Worm (Caenorhabditis elegans) whole organism, L1 larva: ENCODE data around the gene W04E12.2.
A peak's percentile ranks its signal among the peaks of the same experiment; 100 is the strongest.

ENCODE experiments used
- C04F5.9 ChIP-seq: sonication (generic microtip); optimal IDR thresholded peaks from 2 replicates; lab custom pipeline; 2016; ENCODE audit warnings: missing genetic modification characterization, missing compliant biosample characterization
- C34B4.2 ChIP-seq: sonication (generic microtip); optimal IDR thresholded peaks from 2 replicates; lab custom pipeline; 2017; ENCODE audit warnings: mild to moderate bottlenecking, missing genetic modification characterization, missing compliant biosample characterization
- F16B12.6 ChIP-seq: fragments of 150-350 bp; optimal IDR thresholded peaks from 2 replicates; lab custom pipeline; 2014; ENCODE audit warnings: missing biosample characterization, missing genetic modification characterization
- blmp-1 ChIP-seq: fragments of 150-350 bp; optimal IDR thresholded peaks from 2 replicates; lab custom pipeline; 2014; ENCODE audit warnings: missing biosample characterization, missing genetic modification characterization
- ceh-8 ChIP-seq: fragments of 200-800 bp; sonication (Bioruptor generic); optimal IDR thresholded peaks from 2 replicates; lab custom pipeline; 2018; ENCODE audit warnings: mild to moderate bottlenecking, missing genetic modification characterization, moderate library complexity, missing compliant biosample characterization
- ceh-82 ChIP-seq, 3 experiments: fragments of 150-350 bp in 1 of 3; sonication (generic microtip) in 2 of 3; optimal IDR thresholded peaks; 2 replicates each; lab custom pipeline; 2014 to 2017; ENCODE audit warnings: missing biosample characterization in 3 of 3, missing genetic modification characterization in 3 of 3
- ces-1 ChIP-seq: fragments of 150-350 bp; optimal IDR thresholded peaks from 2 replicates; lab custom pipeline; 2014; ENCODE audit warnings: missing biosample characterization, missing genetic modification reagents, missing genetic modification characterization
- dsc-1 ChIP-seq: sonication (generic microtip); optimal IDR thresholded peaks from 2 replicates; lab custom pipeline; 2016; ENCODE audit warnings: mild to moderate bottlenecking, missing genetic modification characterization, missing compliant biosample characterization
- efl-1 ChIP-seq, 4 experiments: fragments of 150-350 bp; optimal IDR thresholded peaks in 3 of 4; peaks in 1 of 4; 1 replicate in 1 of 4; 2 replicates in 3 of 4; lab custom pipeline; 2014; ENCODE audit warnings: missing biosample characterization in 2 of 4, missing genetic modification characterization in 2 of 4, missing genetic modification reagents in 2 of 4
- egl-13 ChIP-seq: sonication (generic microtip); optimal IDR thresholded peaks from 2 replicates; lab custom pipeline; 2016; ENCODE audit warnings: missing genotype, missing genetic modification reagents, missing genetic modification characterization, missing compliant biosample characterization
- elt-2 ChIP-seq: sonication (generic microtip); optimal IDR thresholded peaks from 2 replicates; lab custom pipeline; 2016; ENCODE audit warnings: missing genetic modification characterization, mild to moderate bottlenecking, inconsistent platforms, missing compliant biosample characterization, missing genetic modification reagents
- ets-5 ChIP-seq: fragments of 200-800 bp; sonication (Bioruptor generic); IDR thresholded peaks from 2 replicates; pipeline ENCODE4 v1.3.6; 2022; ENCODE audit warnings: missing genetic modification characterization, missing compliant biosample characterization
- fkh-10 ChIP-seq: sonication (generic microtip); optimal IDR thresholded peaks from 2 replicates; lab custom pipeline; 2017; ENCODE audit warnings: missing biosample characterization, missing genetic modification reagents, missing genetic modification characterization
- fkh-8 ChIP-seq: sonication (generic microtip); optimal IDR thresholded peaks from 2 replicates; lab custom pipeline; 2016; ENCODE audit warnings: mild to moderate bottlenecking, missing genetic modification characterization, missing compliant biosample characterization
- fos-1 ChIP-seq: fragments of 150-350 bp; optimal IDR thresholded peaks from 2 replicates; lab custom pipeline; 2014; ENCODE audit warnings: missing biosample characterization, missing genetic modification characterization
- hpl-2 ChIP-seq: fragments of 150-350 bp; optimal IDR thresholded peaks from 2 replicates; lab custom pipeline; 2014; ENCODE audit warnings: missing biosample characterization, missing genetic modification reagents, missing genetic modification characterization
- irx-1 ChIP-seq: sonication (generic microtip); optimal IDR thresholded peaks from 2 replicates; lab custom pipeline; 2016; ENCODE audit warnings: missing genetic modification characterization, missing compliant biosample characterization
- isw-1 ChIP-seq: fragments of 200-800 bp; sonication (Bioruptor generic); IDR thresholded peaks from 2 replicates; pipeline ENCODE4 v1.3.6; 2022; ENCODE audit warnings: missing genetic modification characterization, missing compliant biosample characterization
- jun-1 ChIP-seq: fragments of 150-350 bp; optimal IDR thresholded peaks from 2 replicates; lab custom pipeline; 2014; ENCODE audit warnings: missing biosample characterization, missing genetic modification reagents, missing genetic modification characterization
- lin-14 ChIP-seq: fragments of 200-800 bp; sonication (Bioruptor generic); optimal IDR thresholded peaks from 2 replicates; lab custom pipeline; 2018; ENCODE audit warnings: mild to moderate bottlenecking, missing genetic modification characterization, moderate library complexity, missing compliant biosample characterization
- mdl-1 ChIP-seq, 2 experiments: fragments of 150-350 bp; optimal IDR thresholded peaks; 2 replicates each; lab custom pipeline; 2014 to 2017; ENCODE audit warnings: missing biosample characterization in 2 of 2, missing genetic modification characterization in 2 of 2, inconsistent platforms in 1 of 2
- nhr-11 ChIP-seq: fragments of 150-350 bp; optimal IDR thresholded peaks from 2 replicates; lab custom pipeline; 2014; ENCODE audit warnings: missing biosample characterization, missing genetic modification characterization
- nhr-12 ChIP-seq: sonication (generic microtip); optimal IDR thresholded peaks from 2 replicates; lab custom pipeline; 2017; ENCODE audit warnings: missing biosample characterization, missing genetic modification characterization
- nhr-20 ChIP-seq: sonication (generic microtip); optimal IDR thresholded peaks from 2 replicates; lab custom pipeline; 2016; ENCODE audit warnings: mild to moderate bottlenecking, missing genetic modification characterization, missing compliant biosample characterization
- nhr-28 ChIP-seq: fragments of 150-350 bp; optimal IDR thresholded peaks from 2 replicates; lab custom pipeline; 2014; ENCODE audit warnings: missing biosample characterization, missing genetic modification characterization
- nhr-47 ChIP-seq: sonication (generic microtip); optimal IDR thresholded peaks from 2 replicates; lab custom pipeline; 2016; ENCODE audit warnings: mild to moderate bottlenecking, missing genetic modification characterization, moderate library complexity, missing compliant biosample characterization
- nhr-71 ChIP-seq: sonication (generic microtip); optimal IDR thresholded peaks from 2 replicates; lab custom pipeline; 2016; ENCODE audit warnings: mild to moderate bottlenecking, missing genetic modification characterization, moderate library complexity, missing compliant biosample characterization
- nhr-77 ChIP-seq: fragments of 150-350 bp; optimal IDR thresholded peaks from 2 replicates; lab custom pipeline; 2014; ENCODE audit warnings: missing biosample characterization, missing genetic modification characterization
- nhr-85 ChIP-seq: sonication (generic microtip); peaks from one replicate; lab custom pipeline; 2016; ENCODE audit warnings: missing genetic modification characterization, inconsistent platforms, missing compliant biosample characterization
- rnt-1 ChIP-seq: sonication (generic microtip); optimal IDR thresholded peaks from 2 replicates; lab custom pipeline; 2016; ENCODE audit warnings: mild to moderate bottlenecking, missing genetic modification characterization, moderate library complexity, missing compliant biosample characterization
- skn-1 ChIP-seq: fragments of 150-350 bp; optimal IDR thresholded peaks from 2 replicates; lab custom pipeline; 2014; ENCODE audit warnings: missing biosample characterization, missing genetic modification characterization
- snpc-4 ChIP-seq: fragments of 150-350 bp; optimal IDR thresholded peaks from 2 replicates; lab custom pipeline; 2014; ENCODE audit warnings: missing biosample characterization, missing genetic modification characterization
- snu-23 ChIP-seq: sonication (generic microtip); optimal IDR thresholded peaks from 2 replicates; lab custom pipeline; 2016; ENCODE audit warnings: missing genetic modification characterization, missing compliant biosample characterization
- swsn-7 ChIP-seq: sonication (generic microtip); optimal IDR thresholded peaks from 2 replicates; lab custom pipeline; 2016; ENCODE audit warnings: missing genetic modification characterization, missing compliant biosample characterization
- tbx-2 ChIP-seq: sonication (generic microtip); optimal IDR thresholded peaks from 2 replicates; lab custom pipeline; 2016; ENCODE audit warnings: missing genetic modification characterization, missing compliant biosample characterization
- tlp-1 ChIP-seq: fragments of 150-350 bp; optimal IDR thresholded peaks from 2 replicates; lab custom pipeline; 2014; ENCODE audit warnings: missing biosample characterization, missing genetic modification characterization
- unc-62 ChIP-seq: fragments of 150-350 bp; optimal IDR thresholded peaks from 2 replicates; lab custom pipeline; 2014; ENCODE audit warnings: missing biosample characterization, missing genetic modification reagents, missing genetic modification characterization
- unc-86 ChIP-seq: sonication (generic microtip); optimal IDR thresholded peaks from 2 replicates; lab custom pipeline; 2016; ENCODE audit warnings: missing genetic modification characterization, missing compliant biosample characterization
- vab-15 ChIP-seq: sonication (generic microtip); optimal IDR thresholded peaks from 2 replicates; lab custom pipeline; 2017; ENCODE audit warnings: missing genotype, mild to moderate bottlenecking, missing genetic modification characterization, missing compliant biosample characterization
- zag-1 ChIP-seq: fragments of 150-350 bp; optimal IDR thresholded peaks from 2 replicates; lab custom pipeline; 2014; ENCODE audit warnings: missing biosample characterization, missing genetic modification characterization

W04E12.2 gene

ce11 chrV:19733728-19734127 is 7.2 kb downstream of the W04E12.2 start:
- TF ChIP-seq tbx-2 (no peak), lin-14 (no peak), efl-1 (optimal IDR thresholded peaks at IDR 0.05; lab: Kevin White, UChicago) (no peak), efl-1 (GFP tag; optimal IDR thresholded peaks at IDR 0.05 in 1 of 2; lab: Kevin White, UChicago) (peak in 1 of 2 experiments; percentile 6), isw-1 (GFP tag; lab: Robert Waterston, UW) (no peak), ceh-8 (GFP tag; lab: Kevin White, UChicago) (no peak), unc-62 (GFP tag; lab: Kevin White, UChicago) (no peak)

ce11 chrV:19730280-19730679 is 10.7 kb downstream of the W04E12.2 start, which contains the start of gene Y116F11A.1:
Gene Y116F11A.1, plus strand, starts transcription at chrV:19730580.
- no peak for TF ChIP-seq blmp-1 (tag; lab: Kevin White, UChicago)
- no peak for TF ChIP-seq nhr-20 (tag; lab: Kevin White, UChicago)
- TF ChIP-seq tlp-1, result no peak
- TF ChIP-seq efl-1 (optimal IDR thresholded peaks at IDR 0.05; lab: Kevin White, UChicago), result no peak
- TF ChIP-seq efl-1 (GFP tag; optimal IDR thresholded peaks at IDR 0.05 in 1 of 2; lab: Kevin White, UChicago), result no peak
- no peak for TF ChIP-seq jun-1
- no peak for TF ChIP-seq elt-2 (tag; lab: Kevin White, UChicago)
- no peak for TF ChIP-seq ceh-8 (GFP tag; lab: Kevin White, UChicago)
- TF ChIP-seq ets-5 (GFP tag; lab: Robert Waterston, UW), result no peak
- no peak for TF ChIP-seq dsc-1 (tag; lab: Kevin White, UChicago)
- TF ChIP-seq nhr-85 (tag; lab: Kevin White, UChicago), result no peak
- TF ChIP-seq nhr-77, result no peak
- TF ChIP-seq skn-1, result no peak
- TF ChIP-seq C34B4.2 (tag; lab: Kevin White, UChicago), result no peak
- TF ChIP-seq fkh-10, result no peak
- no peak for TF ChIP-seq fkh-8
- no peak for TF ChIP-seq F16B12.6 (tag; lab: Kevin White, UChicago)
- TF ChIP-seq nhr-28, result no peak
- TF ChIP-seq snpc-4 (tag; lab: Kevin White, UChicago), result no peak
- TF ChIP-seq hpl-2 (GFP tag; lab: Kevin White, UChicago), result no peak

ce11 chrV:19728731-19729130 is 12.2 kb downstream of the W04E12.2 start, which contains the start of gene Y116F11A.3:
Gene Y116F11A.3, plus strand, starts transcription at chrV:19729031.
- no peak for TF ChIP-seq nhr-12 (tag; lab: Kevin White, UChicago)
- no peak for TF ChIP-seq snu-23

- no peak for TF ChIP-seq irx-1 (tag; lab: Kevin White, UChicago)
- no peak for TF ChIP-seq C04F5.9
- no peak for TF ChIP-seq fos-1 (tag; lab: Kevin White, UChicago)
- TF ChIP-seq vab-15, result no peak
- TF ChIP-seq nhr-77, result no peak
- no peak for TF ChIP-seq hpl-2 (GFP tag; lab: Kevin White, UChicago)
- TF ChIP-seq mdl-1 (tag; optimal IDR thresholded peaks at IDR 0.05; lab: Kevin White, UChicago), result no peak
- TF ChIP-seq egl-13 (tag; lab: Kevin White, UChicago), result no peak
- TF ChIP-seq zag-1 (tag; lab: Kevin White, UChicago), result no peak
- no peak for TF ChIP-seq swsn-7 (tag; lab: Kevin White, UChicago)
- TF ChIP-seq fkh-8, result no peak
- no peak for TF ChIP-seq nhr-11 (tag; lab: Kevin White, UChicago)
- no peak for TF ChIP-seq nhr-47 (tag; lab: Kevin White, UChicago)
- TF ChIP-seq nhr-71 (tag; lab: Kevin White, UChicago), result no peak
- TF ChIP-seq fkh-10, result no peak
Measured at ce11 chrV:19727990-19728389, 12.9 kb downstream of the W04E12.2 start.

ce11 chrV:19724589-19724988 is 16.3 kb downstream of the W04E12.2 start:
- TF ChIP-seq rnt-1 (tag; lab: Kevin White, UChicago) (peak; percentile 40), egl-13 (tag; lab: Kevin White, UChicago) (no peak), unc-86 (tag; lab: Kevin White, UChicago) (peak; percentile 19), ceh-82 (tag; optimal IDR thresholded peaks at IDR 0.05; lab: Kevin White, UChicago) (peak in 2 of 3 experiments; percentile 3 to 4), tbx-2 (no peak), nhr-85 (tag; lab: Kevin White, UChicago) (peak; percentile 31), ces-1 (no peak)
